Worm (Caenorhabditis elegans) whole organism, mixed stage, embryonic: ENCODE data around the gene B0244.5.

Experiments
- M03D4.4 ChIP-seq: sonication (generic microtip); optimal IDR thresholded peaks from 2 replicates; lab custom pipeline; 2017; ENCODE audit warnings: mild to moderate bottlenecking, missing genetic modification characterization, missing compliant biosample characterization
- bed-3 ChIP-seq: fragments of 200-800 bp; sonication (Bioruptor generic); optimal IDR thresholded peaks from 3 replicates; lab custom pipeline; 2018; ENCODE audit warnings: mild to moderate bottlenecking, missing genetic modification characterization, moderate library complexity, missing compliant biosample characterization
- blmp-1 ChIP-seq: fragments of 150-350 bp; optimal IDR thresholded peaks from 2 replicates; lab custom pipeline; 2014; ENCODE audit warnings: missing biosample characterization, missing genetic modification characterization
- ceh-39 ChIP-seq: fragments of 150-350 bp; optimal IDR thresholded peaks from 2 replicates; lab custom pipeline; 2014; ENCODE audit warnings: missing biosample characterization, missing genetic modification characterization
- ceh-43 ChIP-seq: fragments of 200-800 bp; sonication (Bioruptor generic); optimal IDR thresholded peaks from 2 replicates; lab custom pipeline; 2018; ENCODE audit warnings: mild to moderate bottlenecking, missing genetic modification characterization, moderate library complexity, missing compliant biosample characterization
- ceh-83 ChIP-seq: fragments of 200-800 bp; sonication (Bioruptor generic); optimal IDR thresholded peaks from 2 replicates; lab custom pipeline; 2018; ENCODE audit warnings: mild to moderate bottlenecking, missing genetic modification characterization, missing compliant biosample characterization
- ces-1 ChIP-seq: fragments of 150-350 bp; optimal IDR thresholded peaks from 2 replicates; lab custom pipeline; 2014; ENCODE audit warnings: missing biosample characterization, missing genetic modification reagents, missing genetic modification characterization
- drap-1 ChIP-seq: fragments of 200-800 bp; sonication (Bioruptor generic); optimal IDR thresholded peaks from 3 replicates; lab custom pipeline; 2018; ENCODE audit warnings: mild to moderate bottlenecking, missing genetic modification characterization, missing compliant biosample characterization
- elt-1 ChIP-seq: sonication (generic microtip); optimal IDR thresholded peaks from 2 replicates; lab custom pipeline; 2017; ENCODE audit warnings: missing genetic modification characterization, mild to moderate bottlenecking, missing compliant biosample characterization, antibody characterized with exemption, moderate library complexity, borderline replicate concordance; ENCODE audit not compliant: insufficient read depth
- elt-3 ChIP-seq: fragments of 150-350 bp; optimal IDR thresholded peaks from 2 replicates; lab custom pipeline; 2014; ENCODE audit warnings: missing biosample characterization, missing genetic modification characterization
- hlh-1 ChIP-seq: fragments of 150-350 bp; optimal IDR thresholded peaks from 2 replicates; lab custom pipeline; 2014; ENCODE audit warnings: missing biosample characterization, missing genetic modification reagents, missing genetic modification characterization
- lin-13 ChIP-seq: fragments of 150-350 bp; optimal IDR thresholded peaks from 2 replicates; lab custom pipeline; 2014; ENCODE audit warnings: missing biosample characterization, missing genetic modification characterization
- lin-32 ChIP-seq: fragments of 200-800 bp; sonication (Bioruptor generic); optimal IDR thresholded peaks from 2 replicates; lab custom pipeline; 2018; ENCODE audit warnings: mild to moderate bottlenecking, missing genetic modification characterization, missing compliant biosample characterization
- mep-1 ChIP-seq: fragments of 150-350 bp; optimal IDR thresholded peaks from 2 replicates; lab custom pipeline; 2017; ENCODE audit warnings: missing biosample characterization, missing genetic modification reagents, missing genetic modification characterization, inconsistent platforms
- mls-2 ChIP-seq: sonication (generic microtip); optimal IDR thresholded peaks from 2 replicates; lab custom pipeline; 2016; ENCODE audit warnings: mild to moderate bottlenecking, missing genetic modification characterization, moderate library complexity, missing compliant biosample characterization
- nhr-2 ChIP-seq: fragments of 150-350 bp; optimal IDR thresholded peaks from 2 replicates; lab custom pipeline; 2014; ENCODE audit warnings: missing biosample characterization, missing genetic modification characterization
- nhr-76 ChIP-seq: sonication (generic microtip); optimal IDR thresholded peaks from 2 replicates; lab custom pipeline; 2017; ENCODE audit warnings: missing biosample characterization, missing genetic modification characterization
- pha-4 ChIP-seq: fragments of 150-350 bp; optimal IDR thresholded peaks from 2 replicates; lab custom pipeline; 2018; ENCODE audit warnings: missing biosample characterization, missing genetic modification reagents, missing genetic modification characterization
- sem-2 ChIP-seq: fragments of 200-800 bp; sonication (Bioruptor generic); optimal IDR thresholded peaks from 2 replicates; lab custom pipeline; 2018; ENCODE audit warnings: mild to moderate bottlenecking, missing genetic modification characterization, missing compliant biosample characterization
- sptf-1 ChIP-seq: sonication (generic microtip); optimal IDR thresholded peaks from 2 replicates; lab custom pipeline; 2017; ENCODE audit warnings: mild to moderate bottlenecking, missing genetic modification characterization, moderate library complexity, missing compliant biosample characterization
- unc-39 ChIP-seq: fragments of 150-350 bp; optimal IDR thresholded peaks from 2 replicates; lab custom pipeline; 2014; ENCODE audit warnings: missing biosample characterization, missing genetic modification characterization
- unc-62 ChIP-seq: fragments of 150-350 bp; optimal IDR thresholded peaks from 2 replicates; lab custom pipeline; 2014; ENCODE audit warnings: missing biosample characterization, missing genetic modification reagents, missing genetic modification characterization
- zip-8 ChIP-seq: fragments of 150-350 bp; optimal IDR thresholded peaks from 2 replicates; lab custom pipeline; 2014; ENCODE audit warnings: missing biosample characterization, missing genetic modification characterization
- ztf-11 ChIP-seq: fragments of 150-350 bp; optimal IDR thresholded peaks from 2 replicates; lab custom pipeline; 2014; ENCODE audit warnings: missing biosample characterization, missing genetic modification characterization

The B0244.5 gene

ce11 chrIII:5747185-5747584, 2.5 kb downstream of the B0244.5 start, which contains the start of gene B0244.4:
Gene B0244.4 (plus strand): TSS chrIII:5747485.
- no peak for TF ChIP-seq elt-1 (tag; lab: Kevin White, UChicago)
- TF ChIP-seq ceh-43 (GFP tag; lab: Kevin White, UChicago) = no peak
- TF ChIP-seq lin-32 (GFP tag; lab: Kevin White, UChicago) = no peak
- no peak for TF ChIP-seq bed-3 (GFP tag; lab: Kevin White, UChicago)
- TF ChIP-seq mls-2 (tag; lab: Kevin White, UChicago) = no peak
- TF ChIP-seq ztf-11 (tag; lab: Kevin White, UChicago) = no peak
- no peak for TF ChIP-seq pha-4 (tag; lab: Kevin White, UChicago)
- no peak for TF ChIP-seq mep-1 (tag; lab: Kevin White, UChicago)
- no peak for TF ChIP-seq zip-8 (tag; lab: Kevin White, UChicago)
- TF ChIP-seq elt-3 = no peak
- TF ChIP-seq nhr-76 (tag; lab: Kevin White, UChicago) = no peak
- no peak for TF ChIP-seq unc-62 (GFP tag; lab: Kevin White, UChicago)
- no peak for TF ChIP-seq lin-13 (tag; lab: Kevin White, UChicago)
- TF ChIP-seq nhr-2 (tag; lab: Kevin White, UChicago) = no peak
- TF ChIP-seq unc-39 (tag; lab: Kevin White, UChicago) = no peak
- TF ChIP-seq sptf-1 (tag; lab: Kevin White, UChicago) = no peak
- TF ChIP-seq M03D4.4 (tag; lab: Kevin White, UChicago) = no peak

DNA sequence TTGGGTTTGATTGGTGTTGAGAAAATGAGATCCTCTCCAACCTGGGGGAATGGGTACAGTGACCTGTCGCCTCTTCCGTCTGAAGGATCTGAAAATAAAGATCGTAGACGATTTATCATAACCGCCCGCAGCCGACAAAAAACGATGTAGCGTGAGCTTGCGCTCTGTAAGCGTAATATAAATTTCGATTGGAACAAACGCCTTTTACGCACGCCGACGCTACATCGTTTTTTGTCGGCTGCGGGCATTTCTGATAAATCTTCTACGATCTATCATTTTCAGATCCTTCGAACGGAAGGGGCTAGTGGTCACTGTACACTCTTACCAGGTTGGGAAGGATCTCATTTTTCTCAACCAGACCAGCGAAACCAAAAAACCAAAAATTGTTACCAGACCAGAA, 3.7 kb downstream of the B0244.5 start:
- TF ChIP-seq drap-1 (GFP tag; lab: Kevin White, UChicago) (no peak), ztf-11 (tag; lab: Kevin White, UChicago) (no peak), M03D4.4 (tag; lab: Kevin White, UChicago) (no peak), blmp-1 (tag; lab: Kevin White, UChicago) (no peak), nhr-76 (tag; lab: Kevin White, UChicago) (no peak)

- no peak for TF ChIP-seq bed-3 (GFP tag; lab: Kevin White, UChicago)
- peak; percentile 91 for TF ChIP-seq zip-8 (tag; lab: Kevin White, UChicago)
- TF ChIP-seq, all 35 proteins: peak for 1
These were observed 5.8 kb downstream of the B0244.5 start for ce11 chrIII:5750503-5750902.

- TF ChIP-seq ces-1 (GFP tag; lab: Kevin White, UChicago) (peak; percentile 54), mep-1 (tag; lab: Kevin White, UChicago) (no peak)
These were observed 10.5 kb downstream of the B0244.5 start, which contains the start of gene ida-1 for ce11 chrIII:5755204-5755603. Gene ida-1 (plus strand): TSS chrIII:5755539.

ce11 chrIII:5757492-5758045, 12.9 kb downstream of the B0244.5 start:
- TF ChIP-seq unc-39 (tag; lab: Kevin White, UChicago) = no peak
- TF ChIP-seq ces-1 (GFP tag; lab: Kevin White, UChicago) = peak; percentile 33

ce11 chrIII:5758519-5759099, 13.9 kb downstream of the B0244.5 start:
- TF ChIP-seq lin-32 (GFP tag; lab: Kevin White, UChicago) (no peak), zip-8 (tag; lab: Kevin White, UChicago) (peak; percentile 7)
- TF ChIP-seq, all 35 proteins: peak for 1

DNA sequence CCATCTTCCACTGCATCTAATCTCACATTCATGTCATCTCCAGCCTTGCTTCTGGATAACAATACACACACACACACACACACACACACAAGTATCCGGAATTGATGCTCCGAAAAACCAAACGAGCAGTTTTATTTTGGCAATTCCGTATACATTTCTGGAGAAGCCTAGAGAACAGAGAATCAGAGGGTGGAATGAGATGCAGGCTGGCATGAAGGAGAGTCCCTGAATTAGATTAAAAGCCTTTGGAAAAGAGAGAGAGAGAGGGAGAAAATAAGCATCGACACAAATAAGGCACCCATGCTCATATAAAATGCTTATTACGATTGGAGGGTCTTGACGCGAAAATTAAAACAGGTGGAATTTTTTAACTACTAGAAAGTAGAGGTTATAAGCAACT, 16.0 kb downstream of the B0244.5 start:
- peak; percentile 89 for TF ChIP-seq ces-1 (GFP tag; lab: Kevin White, UChicago)
- no peak for TF ChIP-seq elt-1 (tag; lab: Kevin White, UChicago)

- TF ChIP-seq lin-32 (GFP tag; lab: Kevin White, UChicago) (no peak), M03D4.4 (tag; lab: Kevin White, UChicago) (no peak), hlh-1 (no peak), sem-2 (GFP tag; lab: Kevin White, UChicago) (no peak), ceh-83 (GFP tag; lab: Kevin White, UChicago) (no peak), mls-2 (tag; lab: Kevin White, UChicago) (no peak), elt-1 (tag; lab: Kevin White, UChicago) (no peak), ceh-39 (no peak), drap-1 (GFP tag; lab: Kevin White, UChicago) (no peak)
- TF ChIP-seq, all 35 proteins: peak for 0
These were observed 17.2 kb downstream of the B0244.5 start for ce11 chrIII:5761886-5762285.
